Worm (Caenorhabditis elegans): ENCODE results near the gene elo-2.

ce11 chrIV:17417723-17418122, 49.5 kb downstream of the elo-2 start, which contains the start of gene npr-26:
- TF ChIP-seq ama-1 (optimal IDR thresholded peaks at IDR 0.05) (no peak), ztf-4 (tag; optimal IDR thresholded peaks at IDR 0.05) (no peak), tlp-1 (tag; optimal IDR thresholded peaks at IDR 0.05) (no peak), unc-62 (GFP tag; optimal IDR thresholded peaks at IDR 0.05) (no peak), lin-39 (tag; optimal IDR thresholded peaks at IDR 0.05) (no peak), irx-1 (tag; optimal IDR thresholded peaks at IDR 0.05) (no peak), pqm-1 (tag; optimal IDR thresholded peaks at IDR 0.05) (no peak), snpc-4 (tag; optimal IDR thresholded peaks at IDR 0.05) (no peak), mep-1 (tag; optimal IDR thresholded peaks at IDR 0.05) (no peak), efl-3 (GFP tag; optimal IDR thresholded peaks at IDR 0.05) (no peak), ceh-90 (tag; optimal IDR thresholded peaks at IDR 0.05) (no peak), nhr-90 (tag; optimal IDR thresholded peaks at IDR 0.05; ENCODE audit: poor library complexity) (no peak), nhr-77 (tag; optimal IDR thresholded peaks at IDR 0.05) (no peak), elt-3 (tag; optimal IDR thresholded peaks at IDR 0.05) (no peak)
